Fruit fly (Drosophila melanogaster) whole organism, wandering third instar larva: ENCODE results near the gene CG18231.

Experiments used
- Abd-B ChIP-seq: fragments of >200 bp; optimal IDR thresholded peaks from 2 replicates; lab custom pipeline; 2017; ENCODE audit warnings: missing biosample characterization, missing genetic modification characterization
- CG32264 ChIP-seq: fragments of 200-800 bp; sonication (Bioruptor generic); optimal IDR thresholded peaks from 2 replicates; lab custom pipeline; 2016; ENCODE audit warnings: missing biosample characterization, missing genetic modification characterization
- CrebA ChIP-seq: fragments of 200-800 bp; sonication (Bioruptor generic); optimal IDR thresholded peaks from 2 replicates; lab custom pipeline; 2016; ENCODE audit warnings: missing biosample characterization, mild to moderate bottlenecking, missing genetic modification characterization, borderline replicate concordance
- Dfd ChIP-seq: fragments of >200 bp; optimal IDR thresholded peaks from 2 replicates; lab custom pipeline; 2017; ENCODE audit warnings: missing biosample characterization, missing genetic modification characterization
- Dif ChIP-seq: fragments of 200-275, 200-300 bp; sonication (Bioruptor generic); optimal IDR thresholded peaks from 2 replicates; lab custom pipeline; 2018; ENCODE audit warnings: missing biosample characterization, missing genetic modification characterization; ENCODE audit not compliant: partially characterized antibody
- HLH106 ChIP-seq: fragments of 200-800 bp; optimal IDR thresholded peaks from 3 replicates; lab custom pipeline; 2019; ENCODE audit warnings: missing biosample characterization, mild to moderate bottlenecking, missing genetic modification characterization, moderate library complexity
- Hnf4 ChIP-seq: fragments of 200-800 bp; sonication (Bioruptor generic); optimal IDR thresholded peaks from 2 replicates; lab custom pipeline; 2016; ENCODE audit warnings: missing biosample characterization, mild to moderate bottlenecking, missing genetic modification characterization
- Hr83 ChIP-seq: fragments of 200-300 bp; sonication (Bioruptor generic); optimal IDR thresholded peaks from 2 replicates; lab custom pipeline; 2016; ENCODE audit warnings: missing biosample characterization, mild to moderate bottlenecking, missing genetic modification characterization, moderate library complexity; ENCODE audit not compliant: poor library complexity, severe bottlenecking
- Jra ChIP-seq: sonication (Bioruptor generic); optimal IDR thresholded peaks from 2 replicates; lab custom pipeline; 2016; ENCODE audit warnings: missing biosample characterization, missing genetic modification characterization
- Mio ChIP-seq: sonication (Bioruptor generic); optimal IDR thresholded peaks from 2 replicates; lab custom pipeline; 2016; ENCODE audit warnings: missing biosample characterization, missing genetic modification characterization
- Myc ChIP-seq: fragments of >200 bp; optimal IDR thresholded peaks from 2 replicates; lab custom pipeline; 2017
- N ChIP-seq: fragments of >200 bp; optimal IDR thresholded peaks from 2 replicates; lab custom pipeline; 2018; ENCODE audit warnings: missing biosample characterization, missing external identifiers, missing genetic modification characterization
- OdsH ChIP-seq: fragments of 200-800 bp; sonication (Bioruptor generic); optimal IDR thresholded peaks from 2 replicates; lab custom pipeline; 2016; ENCODE audit warnings: missing biosample characterization, mild to moderate bottlenecking, missing genetic modification characterization
- Rel ChIP-seq, 2 experiments: fragments of 200-800 bp; sonication (Bioruptor generic) in 1 of 2; optimal IDR thresholded peaks; 2 replicates in 1 of 2; 3 replicates in 1 of 2; lab custom pipeline; 2016 to 2019; ENCODE audit warnings: mild to moderate bottlenecking in 2 of 2, missing biosample characterization in 2 of 2, missing genetic modification characterization in 2 of 2, moderate library complexity in 1 of 2
- Sp1 ChIP-seq: fragments of 200-800 bp; sonication (Bioruptor generic); optimal IDR thresholded peaks from 3 replicates; lab custom pipeline; 2019; ENCODE audit warnings: missing biosample characterization, mild to moderate bottlenecking, missing genetic modification characterization, moderate library complexity
- Vsx2 ChIP-seq: fragments of 200-300, 225-300 bp; sonication (Bioruptor generic); optimal IDR thresholded peaks from 2 replicates; lab custom pipeline; 2018; ENCODE audit warnings: missing biosample characterization, missing genetic modification characterization; ENCODE audit not compliant: partially characterized antibody
- br ChIP-seq: fragments of 200-800 bp; sonication (Bioruptor generic); optimal IDR thresholded peaks from 2 replicates; lab custom pipeline; 2016; ENCODE audit warnings: missing biosample characterization, missing genetic modification characterization
- brk ChIP-seq: fragments of 200-800 bp; sonication (Bioruptor generic); optimal IDR thresholded peaks from 2 replicates; lab custom pipeline; 2016; ENCODE audit warnings: missing biosample characterization, mild to moderate bottlenecking, missing genetic modification characterization
- dl ChIP-seq, 2 experiments: fragments of 175-275, 200-275 bp in 1 of 2; fragments of 200-275 bp in 1 of 2; sonication (Bioruptor generic); optimal IDR thresholded peaks; lab custom pipeline; 2018; ENCODE audit warnings: mild to moderate bottlenecking in 2 of 2, missing biosample characterization in 2 of 2, missing genetic modification characterization in 2 of 2, moderate library complexity in 2 of 2; ENCODE audit not compliant: partially characterized antibody in 2 of 2, insufficient read depth in 1 of 2
- dmrt93B ChIP-seq: fragments of 200-800 bp; sonication (Bioruptor generic); optimal IDR thresholded peaks from 2 replicates; lab custom pipeline; 2018; ENCODE audit warnings: missing biosample characterization, mild to moderate bottlenecking, missing genetic modification characterization
- ey ChIP-seq: fragments of 200-800 bp; sonication (Bioruptor generic); optimal IDR thresholded peaks from 2 replicates; lab custom pipeline; 2016; ENCODE audit warnings: missing biosample characterization, missing genetic modification characterization
- fru ChIP-seq: fragments of 200-800 bp; sonication (Bioruptor generic); optimal IDR thresholded peaks from 3 replicates; lab custom pipeline; 2016; ENCODE audit warnings: missing biosample characterization, mild to moderate bottlenecking, missing genetic modification characterization
- h ChIP-seq: fragments of 200-800 bp; sonication (Bioruptor generic); optimal IDR thresholded peaks from 3 replicates; lab custom pipeline; 2016; ENCODE audit warnings: missing biosample characterization, mild to moderate bottlenecking, missing genetic modification characterization
- jim ChIP-seq: fragments of 175-275, 200-325 bp; sonication (Bioruptor generic); optimal IDR thresholded peaks from 2 replicates; lab custom pipeline; 2016; ENCODE audit warnings: missing biosample characterization, mild to moderate bottlenecking, missing genetic modification characterization
- lola ChIP-seq: fragments of >200 bp; optimal IDR thresholded peaks from 2 replicates; lab custom pipeline; 2017; ENCODE audit warnings: missing biosample characterization, missing genetic modification characterization
- pan ChIP-seq: fragments of >200 bp; optimal IDR thresholded peaks from 2 replicates; lab custom pipeline; 2017
- psq ChIP-seq: fragments of 200-800 bp; sonication (Bioruptor generic); optimal IDR thresholded peaks from 3 replicates; lab custom pipeline; 2017; ENCODE audit warnings: missing biosample characterization, mild to moderate bottlenecking, missing genetic modification characterization, moderate library complexity
- rgr ChIP-seq: fragments of 200-800 bp; sonication (Bioruptor generic); optimal IDR thresholded peaks from 3 replicates; lab custom pipeline; 2016; ENCODE audit warnings: missing biosample characterization, mild to moderate bottlenecking, missing genetic modification characterization
- sage ChIP-seq: fragments of 200-800 bp; sonication (Bioruptor generic); optimal IDR thresholded peaks from 2 replicates; lab custom pipeline; 2016; ENCODE audit warnings: missing biosample characterization, mild to moderate bottlenecking, missing genetic modification characterization
- sv ChIP-seq: fragments of 200-800 bp; sonication (Bioruptor generic); optimal IDR thresholded peaks from 3 replicates; lab custom pipeline; 2016; ENCODE audit warnings: missing biosample characterization, missing genetic modification characterization
- tai ChIP-seq: sonication (Bioruptor generic); optimal IDR thresholded peaks from 2 replicates; lab custom pipeline; 2016; ENCODE audit warnings: missing biosample characterization, missing genetic modification characterization
- usp ChIP-seq: fragments of >200 bp; optimal IDR thresholded peaks from 2 replicates; lab custom pipeline; 2017; ENCODE audit warnings: missing biosample characterization, missing genetic modification characterization
- woc ChIP-seq: sonication (Bioruptor generic); optimal IDR thresholded peaks from 2 replicates; lab custom pipeline; 2016; ENCODE audit warnings: missing biosample characterization, mild to moderate bottlenecking, missing genetic modification characterization

The CG18231 gene

dm6 chr3L:18607162-18607561 lies at the start of gene CG18231:
Gene CG18231 (plus strand): TSS chr3L:18607462.
- TF ChIP-seq Hnf4 (no peak), sage (GFP tag; lab: Kevin White, UChicago) (no peak), brk (GFP tag; lab: Kevin White, UChicago) (no peak), rgr (GFP tag; lab: Kevin White, UChicago) (no peak), Mio (GFP tag; lab: Kevin White, UChicago) (no peak), sv (GFP tag; lab: Kevin White, UChicago) (no peak)

dm6 chr3L:18559958-18560357 lies 47.3 kb upstream of the CG18231 start, which contains the start of gene AstC-R1:
Gene AstC-R1 (plus strand): TSS chr3L:18560258.
- TF ChIP-seq Dif (GFP tag; lab: Kevin White, UChicago) (no peak), psq (GFP tag; lab: Kevin White, UChicago) (no peak), Hr83 (GFP tag; lab: Kevin White, UChicago) (no peak), N (GFP tag; lab: Kevin White, UChicago) (no peak), fru (GFP tag; lab: Kevin White, UChicago) (no peak)

- TF ChIP-seq Sp1 (no peak), brk (GFP tag; lab: Kevin White, UChicago) (no peak), rgr (GFP tag; lab: Kevin White, UChicago) (no peak), Vsx2 (GFP tag; lab: Kevin White, UChicago) (no peak), ey (GFP tag; lab: Kevin White, UChicago) (no peak), pan (lab: Kevin White, UChicago) (no peak), woc (GFP tag; lab: Kevin White, UChicago) (no peak), Dif (GFP tag; lab: Kevin White, UChicago) (no peak), Myc (lab: Kevin White, UChicago) (no peak), Rel (GFP tag; optimal IDR thresholded peaks at IDR 0.05; lab: Kevin White, UChicago) (no peak), Rel (tag; optimal IDR thresholded peaks at IDR 0.05; lab: Kevin White, UChicago) (no peak), fru (GFP tag; lab: Kevin White, UChicago) (no peak), CG32264 (GFP tag; lab: Kevin White, UChicago) (no peak), CrebA (no peak), Hnf4 (no peak), jim (GFP tag; lab: Kevin White, UChicago) (no peak)
Observed at dm6 chr3L:18588387-18588786, 18.9 kb upstream of the CG18231 start, which contains the start of gene CG7271. Gene CG7271 (plus strand): TSS chr3L:18588759.

dm6 chr3L:18593671-18594070 lies 13.6 kb upstream of the CG18231 start, which contains the start of gene term:
Gene term (minus strand): TSS chr3L:18593771.
- TF ChIP-seq Sp1: no peak
- no peak for TF ChIP-seq h (GFP tag; lab: Kevin White, UChicago)
- no peak for TF ChIP-seq Mio (GFP tag; lab: Kevin White, UChicago)
- TF ChIP-seq pan (lab: Kevin White, UChicago): no peak
- TF ChIP-seq HLH106 (tag; lab: Kevin White, UChicago): no peak
- no peak for TF ChIP-seq tai
- no peak for TF ChIP-seq psq (GFP tag; lab: Kevin White, UChicago)
- TF ChIP-seq dl (GFP tag; optimal IDR thresholded peaks at IDR 0.05; lab: Kevin White, UChicago; ENCODE audit: insufficient read depth in 1 of 2, partially characterized antibody in 2 of 2): no peak
- TF ChIP-seq br (GFP tag; lab: Kevin White, UChicago): no peak
- TF ChIP-seq sage (GFP tag; lab: Kevin White, UChicago): no peak
- no peak for TF ChIP-seq Dfd (GFP tag; lab: Kevin White, UChicago)
- TF ChIP-seq lola: no peak
- TF ChIP-seq Hnf4: no peak
- TF ChIP-seq usp: no peak
- no peak for TF ChIP-seq Dif (GFP tag; lab: Kevin White, UChicago)
- no peak for TF ChIP-seq Abd-B (GFP tag; lab: Kevin White, UChicago)
- TF ChIP-seq sv (GFP tag; lab: Kevin White, UChicago): no peak
- no peak for TF ChIP-seq Vsx2 (GFP tag; lab: Kevin White, UChicago)
- no peak for TF ChIP-seq ey (GFP tag; lab: Kevin White, UChicago)

- no peak for TF ChIP-seq HLH106 (tag; lab: Kevin White, UChicago)
- no peak for TF ChIP-seq rgr (GFP tag; lab: Kevin White, UChicago)
- TF ChIP-seq dmrt93B: no peak
- TF ChIP-seq OdsH (GFP tag; lab: Kevin White, UChicago): no peak
- no peak for TF ChIP-seq Rel (GFP tag; optimal IDR thresholded peaks at IDR 0.05; lab: Kevin White, UChicago)
- TF ChIP-seq Rel (tag; optimal IDR thresholded peaks at IDR 0.05; lab: Kevin White, UChicago): no peak
- TF ChIP-seq jim (GFP tag; lab: Kevin White, UChicago): no peak
- no peak for TF ChIP-seq Dif (GFP tag; lab: Kevin White, UChicago)
- TF ChIP-seq Dfd (GFP tag; lab: Kevin White, UChicago): no peak
- TF ChIP-seq Jra: no peak
- no peak for TF ChIP-seq N (GFP tag; lab: Kevin White, UChicago)
- TF ChIP-seq br (GFP tag; lab: Kevin White, UChicago): no peak
- TF ChIP-seq pan (lab: Kevin White, UChicago): no peak
- TF ChIP-seq psq (GFP tag; lab: Kevin White, UChicago): no peak
- no peak for TF ChIP-seq Myc (lab: Kevin White, UChicago)
- no peak for TF ChIP-seq Abd-B (GFP tag; lab: Kevin White, UChicago)
- no peak for TF ChIP-seq sv (GFP tag; lab: Kevin White, UChicago)
- TF ChIP-seq, all 38 proteins: peak for 0
Observed at dm6 chr3L:18603125-18603524, 4.1 kb upstream of the CG18231 start, which contains the start of gene CG18234. Gene CG18234 (plus strand): TSS chr3L:18603425.
